Worm (Caenorhabditis elegans) whole organism, late embryonic: Measurements from ENCODE around the gene C02F5.10.
A peak's percentile ranks its signal among the peaks of the same experiment; 100 is the strongest.

Experiments
- C08G9.2 ChIP-seq: sonication (generic microtip); optimal IDR thresholded peaks from 2 replicates; lab custom pipeline; 2016; ENCODE audit warnings: mild to moderate bottlenecking, missing genetic modification characterization, moderate library complexity, missing compliant biosample characterization
- C38D4.7 ChIP-seq: fragments of 200-800 bp; sonication (Bioruptor generic); optimal IDR thresholded peaks from 2 replicates; lab custom pipeline; 2018; ENCODE audit warnings: mild to moderate bottlenecking, missing genetic modification characterization, moderate library complexity, missing compliant biosample characterization
- F13H6.1 ChIP-seq: sonication (generic microtip); optimal IDR thresholded peaks from 2 replicates; lab custom pipeline; 2016; ENCODE audit warnings: missing genetic modification characterization, missing compliant biosample characterization
- K02D7.2 ChIP-seq: sonication (generic microtip); optimal IDR thresholded peaks from 2 replicates; lab custom pipeline; 2017; ENCODE audit warnings: mild to moderate bottlenecking, missing genetic modification characterization, missing compliant biosample characterization
- Y22D7AL.16 ChIP-seq: sonication (generic microtip); optimal IDR thresholded peaks from 2 replicates; lab custom pipeline; 2016; ENCODE audit warnings: missing genetic modification characterization, missing compliant biosample characterization
- ceh-14 ChIP-seq: sonication (generic microtip); optimal IDR thresholded peaks from 2 replicates; lab custom pipeline; 2016; ENCODE audit warnings: missing genotype, missing genetic modification characterization, missing compliant biosample characterization
- ceh-18 ChIP-seq: sonication (generic microtip); optimal IDR thresholded peaks from 2 replicates; lab custom pipeline; 2016; ENCODE audit warnings: missing genetic modification characterization, missing compliant biosample characterization
- ceh-2 ChIP-seq: sonication (generic microtip); optimal IDR thresholded peaks from 2 replicates; lab custom pipeline; 2016; ENCODE audit warnings: missing genotype, missing genetic modification characterization, missing compliant biosample characterization
- ceh-24 ChIP-seq: sonication (generic microtip); optimal IDR thresholded peaks from 2 replicates; lab custom pipeline; 2016; ENCODE audit warnings: mild to moderate bottlenecking, missing genetic modification characterization, missing compliant biosample characterization
- ceh-30 ChIP-seq: fragments of 150-350 bp; optimal IDR thresholded peaks from 2 replicates; lab custom pipeline; 2014; ENCODE audit warnings: missing biosample characterization, missing genetic modification characterization
- ceh-31 ChIP-seq: sonication (generic microtip); optimal IDR thresholded peaks from 2 replicates; lab custom pipeline; 2016; ENCODE audit warnings: missing genetic modification characterization, missing compliant biosample characterization
- ceh-34 ChIP-seq: sonication (generic microtip); optimal IDR thresholded peaks from 2 replicates; lab custom pipeline; 2016; ENCODE audit warnings: mild to moderate bottlenecking, missing genetic modification characterization, missing compliant biosample characterization
- ceh-48 ChIP-seq: sonication (generic microtip); optimal IDR thresholded peaks from 2 replicates; lab custom pipeline; 2016; ENCODE audit warnings: missing genetic modification characterization, inconsistent platforms, missing compliant biosample characterization
- ceh-6 ChIP-seq: fragments of 200-800 bp; sonication (Bioruptor generic); optimal IDR thresholded peaks from 2 replicates; lab custom pipeline; 2018; ENCODE audit warnings: mild to moderate bottlenecking, missing genetic modification characterization, missing compliant biosample characterization
- ceh-9 ChIP-seq: sonication (generic microtip); optimal IDR thresholded peaks from 2 replicates; lab custom pipeline; 2016; ENCODE audit warnings: mild to moderate bottlenecking, missing genetic modification characterization, inconsistent platforms, missing compliant biosample characterization
- che-1 ChIP-seq: sonication (generic microtip); optimal IDR thresholded peaks from 2 replicates; lab custom pipeline; 2016; ENCODE audit warnings: mild to moderate bottlenecking, missing genetic modification characterization, missing compliant biosample characterization
- dmd-4 ChIP-seq: sonication (generic microtip); optimal IDR thresholded peaks from 2 replicates; lab custom pipeline; 2016; ENCODE audit warnings: borderline replicate concordance, missing genetic modification characterization, missing compliant biosample characterization
- dve-1 ChIP-seq: sonication (generic microtip); optimal IDR thresholded peaks from 2 replicates; lab custom pipeline; 2017; ENCODE audit warnings: antibody characterized with exemption, mild to moderate bottlenecking, missing genetic modification characterization, missing compliant biosample characterization
- elt-2 ChIP-seq: sonication (generic microtip); optimal IDR thresholded peaks from 2 replicates; lab custom pipeline; 2016; ENCODE audit warnings: missing genetic modification reagents, missing genetic modification characterization, missing compliant biosample characterization
- elt-4 ChIP-seq: sonication (generic microtip); optimal IDR thresholded peaks from 2 replicates; lab custom pipeline; 2016; ENCODE audit warnings: missing genetic modification characterization, missing compliant biosample characterization
- fkh-10 ChIP-seq: fragments of 150-350 bp; optimal IDR thresholded peaks from 2 replicates; lab custom pipeline; 2014; ENCODE audit warnings: missing biosample characterization, missing genetic modification reagents, missing genetic modification characterization
- fkh-6 ChIP-seq: sonication (generic microtip); optimal IDR thresholded peaks from 2 replicates; lab custom pipeline; 2016; ENCODE audit warnings: missing genetic modification characterization, missing compliant biosample characterization
- hlh-15 ChIP-seq: sonication (generic microtip); optimal IDR thresholded peaks from 2 replicates; lab custom pipeline; 2016; ENCODE audit warnings: missing genetic modification characterization, missing compliant biosample characterization
- hlh-6 ChIP-seq: sonication (generic microtip); optimal IDR thresholded peaks from 2 replicates; lab custom pipeline; 2016; ENCODE audit warnings: missing genotype, missing genetic modification characterization, missing compliant biosample characterization
- mec-3 ChIP-seq: sonication (generic microtip); optimal IDR thresholded peaks from 2 replicates; lab custom pipeline; 2016; ENCODE audit warnings: borderline replicate concordance, missing genetic modification characterization, missing compliant biosample characterization
- nfya-1 ChIP-seq: sonication (generic microtip); optimal IDR thresholded peaks from 2 replicates; lab custom pipeline; 2017; ENCODE audit warnings: missing genetic modification characterization, mild to moderate bottlenecking, missing compliant biosample characterization, antibody characterized with exemption, moderate library complexity
- nhr-11 ChIP-seq: fragments of 150-350 bp; optimal IDR thresholded peaks from 2 replicates; lab custom pipeline; 2014; ENCODE audit warnings: missing biosample characterization, missing genetic modification characterization
- odd-2 ChIP-seq: sonication (generic microtip); optimal IDR thresholded peaks from 2 replicates; lab custom pipeline; 2017; ENCODE audit warnings: antibody characterized with exemption, mild to moderate bottlenecking, missing genetic modification characterization, missing compliant biosample characterization
- pag-3 ChIP-seq: sonication (generic microtip); optimal IDR thresholded peaks from 2 replicates; lab custom pipeline; 2016; ENCODE audit warnings: missing compliant biosample characterization, missing genetic modification characterization, borderline replicate concordance
- pha-2 ChIP-seq: sonication (generic microtip); optimal IDR thresholded peaks from 2 replicates; lab custom pipeline; 2017; ENCODE audit warnings: mild to moderate bottlenecking, missing genetic modification characterization, missing compliant biosample characterization
- ref-2 ChIP-seq: sonication (generic microtip); optimal IDR thresholded peaks from 2 replicates; lab custom pipeline; 2016; ENCODE audit warnings: missing genetic modification characterization, missing compliant biosample characterization
- sdc-2 ChIP-seq: sonication (generic microtip); optimal IDR thresholded peaks from 2 replicates; lab custom pipeline; 2016; ENCODE audit warnings: missing genotype, missing genetic modification characterization, missing compliant biosample characterization
- sox-2 ChIP-seq: fragments of 200-800 bp; sonication (Bioruptor generic); IDR thresholded peaks from 2 replicates; pipeline ENCODE4 v1.3.6; 2022; ENCODE audit warnings: missing genetic modification reagents, missing genetic modification characterization, missing compliant biosample characterization
- syd-9 ChIP-seq: sonication (generic microtip); optimal IDR thresholded peaks from 2 replicates; lab custom pipeline; 2016; ENCODE audit warnings: mild to moderate bottlenecking, missing genetic modification characterization, moderate library complexity, missing compliant biosample characterization
- unc-3 ChIP-seq, 2 experiments: fragments of 200-800 bp in 1 of 2; sonication (Bioruptor generic) in 1 of 2; sonication (generic microtip) in 1 of 2; conservative IDR thresholded peaks in 1 of 2; optimal IDR thresholded peaks in 1 of 2; 2 replicates each; pipeline versions ENCODE4 v1.3.6 to Lab custom; 2016 to 2022; ENCODE audit warnings: missing compliant biosample characterization in 2 of 2, missing genetic modification characterization in 2 of 2, missing genetic modification reagents in 1 of 2
- unc-42 ChIP-seq: sonication (generic microtip); optimal IDR thresholded peaks from 2 replicates; lab custom pipeline; 2016; ENCODE audit warnings: missing genotype, missing genetic modification characterization, missing compliant biosample characterization
- unc-55 ChIP-seq: sonication (generic microtip); optimal IDR thresholded peaks from 2 replicates; lab custom pipeline; 2017; ENCODE audit warnings: missing biosample characterization, missing genetic modification reagents, missing genetic modification characterization
- unc-86 ChIP-seq: sonication (generic microtip); optimal IDR thresholded peaks from 2 replicates; lab custom pipeline; 2016; ENCODE audit warnings: missing genetic modification characterization, missing compliant biosample characterization

The C02F5.10 gene

ce11 chrIII:8220081-8220480, 29.2 kb downstream of the C02F5.10 start:
- TF ChIP-seq elt-2 (tag; lab: Kevin White, UChicago), result no peak
- TF ChIP-seq elt-4 (tag; lab: Kevin White, UChicago), result no peak
- TF ChIP-seq F13H6.1, result no peak
- TF ChIP-seq unc-86, result peak; percentile 38
- TF ChIP-seq, all 69 proteins: peak for 1

ce11 chrIII:8217919-8218318, 31.4 kb downstream of the C02F5.10 start, which contains the start of gene C30A5.16:
C30A5.16 (plus strand) TSS chrIII:8218219.
- TF ChIP-seq pha-2 (tag; lab: Kevin White, UChicago), result no peak
- TF ChIP-seq ceh-31 (tag; lab: Kevin White, UChicago), result peak; percentile 75
- TF ChIP-seq sox-2, result peak; percentile 24
- TF ChIP-seq fkh-6 (tag; lab: Kevin White, UChicago), result no peak

ce11 chrIII:8216224-8216623, 33.1 kb downstream of the C02F5.10 start, which contains the start of gene unc-86:
unc-86 (minus strand) TSS chrIII:8216336.
- no peak for TF ChIP-seq elt-2 (tag; lab: Kevin White, UChicago)
- no peak for TF ChIP-seq hlh-6
- peak; percentile 64 for TF ChIP-seq nfya-1
- peak; percentile 25 for TF ChIP-seq unc-86
- TF ChIP-seq ref-2, result no peak
- peak; percentile 53 for TF ChIP-seq ceh-31 (tag; lab: Kevin White, UChicago)

- TF ChIP-seq ceh-31 (tag; lab: Kevin White, UChicago) (peak; percentile 42), ceh-2 (tag; lab: Kevin White, UChicago) (no peak)
Observed at ce11 chrIII:8211562-8211961, 37.7 kb downstream of the C02F5.10 start.

- TF ChIP-seq C08G9.2 (no peak), hlh-6 (no peak), ceh-31 (tag; lab: Kevin White, UChicago) (no peak), mec-3 (tag; lab: Kevin White, UChicago) (no peak), unc-3 (GFP tag; conservative IDR thresholded peaks at IDR 0.05; lab: Robert Waterston, UW) (no peak), unc-3 (tag; optimal IDR thresholded peaks at IDR 0.05; lab: Kevin White, UChicago) (no peak), sox-2 (no peak), ceh-9 (tag; lab: Kevin White, UChicago) (no peak), ceh-30 (tag; lab: Kevin White, UChicago) (no peak), ceh-6 (GFP tag; lab: Kevin White, UChicago) (no peak), syd-9 (tag; lab: Kevin White, UChicago) (no peak), dve-1 (no peak), K02D7.2 (tag; lab: Kevin White, UChicago) (no peak), pha-2 (tag; lab: Kevin White, UChicago) (no peak)
Observed at ce11 chrIII:8209775-8210174, 39.5 kb downstream of the C02F5.10 start, which contains the start of gene C30A5.10. C30A5.10 (minus strand) TSS chrIII:8209875.

ce11 chrIII:8202754-8203153, 46.5 kb downstream of the C02F5.10 start, which contains the start of gene snb-5:
snb-5 (plus strand) TSS chrIII:8203054.
- TF ChIP-seq dmd-4 (tag; lab: Kevin White, UChicago) (no peak), ceh-24 (no peak), ceh-14 (no peak), Y22D7AL.16 (tag; lab: Kevin White, UChicago) (no peak), ceh-48 (tag; lab: Kevin White, UChicago) (no peak), nhr-11 (tag; lab: Kevin White, UChicago) (no peak), ceh-2 (tag; lab: Kevin White, UChicago) (no peak)

- TF ChIP-seq hlh-15 (tag; lab: Kevin White, UChicago), result no peak
- TF ChIP-seq sox-2, result no peak
- TF ChIP-seq unc-42, result peak; percentile 83
- TF ChIP-seq ceh-6 (GFP tag; lab: Kevin White, UChicago), result no peak
- TF ChIP-seq fkh-6 (tag; lab: Kevin White, UChicago), result no peak
- no peak for TF ChIP-seq F13H6.1
- TF ChIP-seq nhr-11 (tag; lab: Kevin White, UChicago), result no peak
- no peak for TF ChIP-seq che-1 (tag; lab: Kevin White, UChicago)
- no peak for TF ChIP-seq ceh-30 (tag; lab: Kevin White, UChicago)
- peak; percentile 42 for TF ChIP-seq sdc-2 (tag; lab: Kevin White, UChicago)
- no peak for TF ChIP-seq dmd-4 (tag; lab: Kevin White, UChicago)
- no peak for TF ChIP-seq C38D4.7 (GFP tag; lab: Kevin White, UChicago)
- TF ChIP-seq unc-55 (GFP tag; lab: Kevin White, UChicago), result peak; percentile 51
- peak; percentile 68 for TF ChIP-seq ceh-18 (tag; lab: Kevin White, UChicago)
- TF ChIP-seq ceh-34, result peak; percentile 63
- TF ChIP-seq fkh-10 (GFP tag; lab: Kevin White, UChicago), result no peak
- TF ChIP-seq pag-3 (tag; lab: Kevin White, UChicago), result no peak
- no peak for TF ChIP-seq syd-9 (tag; lab: Kevin White, UChicago)
- TF ChIP-seq K02D7.2 (tag; lab: Kevin White, UChicago), result no peak
- TF ChIP-seq odd-2 (tag; lab: Kevin White, UChicago), result no peak
Observed at ce11 chrIII:8201760-8202159, 47.5 kb downstream of the C02F5.10 start.
